Worm (Caenorhabditis elegans): ENCODE data around the gene mrpl-39.

DNA sequence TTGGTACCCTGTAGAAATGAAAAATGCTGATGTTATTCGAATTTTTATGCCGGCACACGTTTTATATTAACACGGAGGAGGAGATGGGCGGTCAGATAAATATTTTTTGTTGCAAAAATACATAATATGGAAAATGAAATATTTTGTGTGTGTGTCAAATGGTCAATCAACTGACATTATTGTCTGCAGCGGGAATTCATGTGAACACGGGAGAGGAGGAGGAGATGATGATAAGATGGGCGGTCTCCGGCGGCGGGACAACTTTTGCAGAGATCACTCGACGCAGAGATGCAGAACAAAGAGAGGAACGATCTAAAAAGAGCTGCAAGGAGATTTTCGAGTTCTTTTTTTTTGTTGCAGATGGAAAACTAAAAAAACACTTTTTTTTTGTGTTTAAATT lies 49.7 kb upstream of the mrpl-39 start, which contains the start of gene dhs-13:
- TF ChIP-seq ama-1 (optimal IDR thresholded peaks at IDR 0.05) = no peak
- no peak for TF ChIP-seq hnd-1 (tag; optimal IDR thresholded peaks at IDR 0.05)
- no peak for TF ChIP-seq tbx-37 (GFP tag; conservative IDR thresholded peaks at IDR 0.05)
- TF ChIP-seq hmg-4 (GFP tag; optimal IDR thresholded peaks at IDR 0.05) = no peak
- TF ChIP-seq aly-1 (tag; optimal IDR thresholded peaks at IDR 0.05) = no peak
